Fruit fly (Drosophila melanogaster): ENCODE data around the gene CG4942.

DNA sequence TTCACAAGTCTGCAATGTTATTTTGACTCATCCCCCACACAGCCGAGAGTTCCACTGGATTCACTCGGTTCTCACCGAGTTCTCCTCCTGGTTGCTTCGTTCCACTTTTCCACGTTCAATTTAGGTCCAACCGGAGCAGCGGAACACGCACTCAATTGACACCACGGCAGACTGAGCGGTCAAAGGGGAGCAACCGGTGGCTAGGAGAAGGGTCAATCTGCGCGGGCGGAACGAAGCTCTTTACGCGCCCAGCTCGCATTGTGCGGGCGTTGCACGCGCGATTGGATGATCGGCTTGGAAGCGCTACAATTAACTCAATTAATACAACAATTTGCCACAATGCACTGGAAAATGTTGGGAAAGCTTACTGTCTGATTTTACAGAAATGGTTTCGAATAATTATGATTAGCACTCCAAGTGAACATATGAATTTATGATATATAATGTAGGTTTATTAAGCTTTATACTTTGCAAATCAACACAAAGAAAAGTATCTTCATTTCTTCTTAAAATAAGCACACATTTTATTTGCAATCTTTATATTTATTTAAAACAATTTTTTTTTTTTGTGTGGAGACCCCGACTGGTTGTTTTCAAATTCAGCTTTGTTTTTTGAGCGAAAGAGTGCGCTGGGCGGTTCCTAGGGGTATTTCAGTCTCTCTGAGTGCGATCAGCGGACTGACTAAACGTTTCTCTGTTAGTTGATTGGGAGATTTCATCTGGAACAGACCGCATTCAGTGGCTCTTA is 19.6 kb downstream of the CG4942 start, which contains the start of gene CG32032:
- TF ChIP-seq usp (GFP tag; optimal IDR thresholded peaks at IDR 0.05), result no peak
- TF ChIP-seq psq (optimal IDR thresholded peaks at IDR 0.05), result no peak
